Worm (Caenorhabditis elegans): ENCODE measurements around the gene sur-7.

- TF ChIP-seq ztf-23 (GFP tag; IDR thresholded peaks at IDR 0.05) (no peak), tab-1 (GFP tag; IDR thresholded peaks at IDR 0.05) (no peak), cog-1 (tag; optimal IDR thresholded peaks at IDR 0.05) (no peak)
These were observed 32.3 kb upstream of the sur-7 start for ce11 chrX:16343885-16344640.
